Fruit fly (Drosophila melanogaster) whole organism, pupa: ENCODE measurements around the gene Dhdds.
A peak's percentile ranks its signal among the peaks of the same experiment; 100 is the strongest.

ENCODE experiments used
- CG10348 ChIP-seq: fragments of 200-800 bp; sonication (Bioruptor generic); IDR thresholded peaks from 2 replicates; pipeline ENCODE4 v1.3.6; 2022; ENCODE audit warnings: missing biosample characterization, missing genetic modification characterization
- CG15710 ChIP-seq: fragments of 200-800 bp; sonication (Bioruptor generic); optimal IDR thresholded peaks from 2 replicates; lab custom pipeline; 2018; ENCODE audit warnings: missing biosample characterization, mild to moderate bottlenecking, missing genetic modification characterization, moderate library complexity
- CG34367 ChIP-seq: fragments of 200-800 bp; sonication (Bioruptor generic); optimal IDR thresholded peaks from 2 replicates; lab custom pipeline; 2018; ENCODE audit warnings: missing biosample characterization, mild to moderate bottlenecking, missing genetic modification characterization
- CG8159 ChIP-seq: fragments of 200-800 bp; sonication (Bioruptor generic); optimal IDR thresholded peaks from 3 replicates; lab custom pipeline; 2018; ENCODE audit warnings: missing biosample characterization, mild to moderate bottlenecking, missing genetic modification characterization, moderate library complexity
- CG9948 ChIP-seq: fragments of 200-800 bp; sonication (Bioruptor generic); optimal IDR thresholded peaks from 2 replicates; lab custom pipeline; 2018; ENCODE audit warnings: missing biosample characterization, mild to moderate bottlenecking, missing genetic modification characterization, moderate library complexity
- Ets98B ChIP-seq: fragments of 200-800 bp; sonication (Bioruptor generic); IDR thresholded peaks from 2 replicates; pipeline ENCODE4 v1.3.6; 2022; ENCODE audit warnings: missing biosample characterization, missing genetic modification characterization
- Pif1A ChIP-seq: fragments of 200-800 bp; sonication (Bioruptor generic); optimal IDR thresholded peaks from 3 replicates; lab custom pipeline; 2016; ENCODE audit warnings: missing biosample characterization, missing genetic modification characterization
- gl ChIP-seq: fragments of 200-800 bp; sonication (Bioruptor generic); optimal IDR thresholded peaks from 2 replicates; lab custom pipeline; 2018; ENCODE audit warnings: missing biosample characterization, mild to moderate bottlenecking, missing genetic modification characterization
- rn ChIP-seq: fragments of 200-800 bp; sonication (Bioruptor generic); IDR thresholded peaks from 2 replicates; pipeline ENCODE4 v1.3.6; 2022; ENCODE audit warnings: missing biosample characterization, missing genetic modification characterization

DNA sequence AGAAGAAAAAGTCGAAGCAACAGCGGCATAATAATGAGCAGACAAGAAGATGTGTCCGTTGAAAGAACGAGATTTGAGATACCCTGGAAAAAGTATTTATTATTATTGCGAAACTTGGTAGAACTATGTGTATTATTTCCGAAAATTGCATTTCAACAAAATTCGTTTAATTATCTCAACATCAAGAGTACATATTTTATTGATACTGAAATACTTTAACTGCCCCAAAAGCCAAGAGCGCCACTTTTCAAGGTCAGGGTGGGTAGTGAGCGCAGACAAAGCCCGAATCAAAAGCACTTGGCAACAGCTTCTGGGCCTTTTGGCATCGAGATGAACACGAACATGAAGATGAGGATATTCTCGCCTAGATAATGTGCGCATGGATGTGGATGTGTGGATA is 46.1 kb upstream of the Dhdds start:
- TF ChIP-seq rn (GFP tag; lab: Robert Waterston, UW) (no peak), CG15710 (peak; percentile 36), Ets98B (GFP tag; lab: Robert Waterston, UW) (no peak), CG8159 (tag; lab: Kevin White, UChicago) (peak; percentile 60), Pif1A (peak; percentile 26), gl (no peak), CG10348 (GFP tag; lab: Robert Waterston, UW) (no peak), CG34367 (tag; lab: Kevin White, UChicago) (peak; percentile 43), CG9948 (peak; percentile 46)
